Fruit fly (Drosophila melanogaster): ENCODE data around the gene CG31689.
A peak's percentile ranks its signal among the peaks of the same experiment; 100 is the strongest.

CG31689 gene

DNA sequence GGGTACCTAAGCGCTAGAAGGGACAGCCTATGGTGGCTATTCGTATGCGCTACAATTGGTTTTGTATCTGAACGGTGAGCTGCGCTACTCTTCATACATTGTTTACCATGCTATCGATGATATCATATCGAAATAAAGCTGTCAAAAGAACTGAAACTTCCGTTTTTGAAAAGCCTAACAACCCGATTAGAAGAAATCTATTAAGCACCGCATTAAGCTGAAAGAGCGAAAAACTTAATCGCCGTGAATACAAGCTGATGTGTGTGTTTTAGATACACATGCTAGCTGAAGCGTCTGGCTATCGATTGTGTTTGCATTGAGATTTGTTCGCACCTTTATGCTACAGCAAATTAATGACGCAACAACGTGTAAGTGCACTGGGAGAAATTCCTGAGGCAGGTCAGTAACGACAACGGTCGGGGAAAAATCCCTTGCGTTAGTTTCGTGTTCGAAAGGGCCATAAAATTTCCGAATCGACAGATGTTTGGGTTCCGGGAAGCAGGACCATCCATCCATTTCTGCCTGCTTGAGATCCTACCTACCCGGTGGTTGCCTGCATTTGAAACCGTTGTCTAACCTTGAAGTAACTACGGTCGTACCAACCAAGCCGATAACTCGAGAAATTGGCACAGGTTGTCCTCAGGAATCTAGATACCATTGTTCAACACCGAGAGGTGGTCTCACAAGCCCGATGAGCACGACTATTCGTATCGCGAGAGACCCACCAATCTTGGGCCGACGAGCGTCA, 25.0 kb downstream of the CG31689 start (continued):
- TF ChIP-seq CG11085 (GFP tag; IDR thresholded peaks at IDR 0.05) (no peak), grn (GFP tag; optimal IDR thresholded peaks at IDR 0.05) (peak; percentile 78), Camta (GFP tag; optimal IDR thresholded peaks at IDR 0.05) (peak; percentile 69), CoRest (tag; optimal IDR thresholded peaks at IDR 0.05) (peak; percentile 82), zen (tag; optimal IDR thresholded peaks at IDR 0.05) (peak; percentile 75), fd64A (GFP tag; optimal IDR thresholded peaks at IDR 0.05) (peak; percentile 59), aop (GFP tag; IDR thresholded peaks at IDR 0.05) (no peak), CG2129 (GFP tag; IDR thresholded peaks at IDR 0.05; ENCODE audit: partially characterized antibody) (no peak), tll (GFP tag; optimal IDR thresholded peaks at IDR 0.05) (peak in 1 of 2 experiments; percentile 1), tx (GFP tag; optimal IDR thresholded peaks at IDR 0.05) (peak; percentile 61), CG7357 (GFP tag; IDR thresholded peaks at IDR 0.05) (peak; percentile 74), Stat92E (GFP tag; optimal IDR thresholded peaks at IDR 0.05) (peak in 1 of 3 experiments; percentile 37), z (GFP tag; IDR thresholded peaks at IDR 0.05) (no peak), sima (GFP tag; optimal IDR thresholded peaks at IDR 0.05) (no peak), CG11093 (GFP tag; IDR thresholded peaks at IDR 0.05) (peak; percentile 81; the same call in 2 of the 3 replicates), nerfin-2 (GFP tag; IDR thresholded peaks at IDR 0.05; ENCODE audit: partially characterized antibody) (no peak), NC2β (GFP tag; optimal IDR thresholded peaks at IDR 0.05) (peak; percentile 44), chn (GFP tag; optimal IDR thresholded peaks at IDR 0.05) (peak; percentile 69), CG7839 (tag; optimal IDR thresholded peaks at IDR 0.05) (peak; percentile 87), CG8944 (GFP tag; optimal IDR thresholded peaks at IDR 0.05) (peak; percentile 81), exex (tag; optimal IDR thresholded peaks at IDR 0.05) (peak; percentile 86), Sox102F (GFP tag; optimal IDR thresholded peaks at IDR 0.05) (peak; percentile 52), CG8290 (GFP tag; optimal IDR thresholded peaks at IDR 0.05) (peak; percentile 32), CG8290 (tag; optimal IDR thresholded peaks at IDR 0.05) (peak in 1 of 2 experiments; percentile 94), Hsf (GFP tag; optimal IDR thresholded peaks at IDR 0.05) (peak; percentile 79), cad (GFP tag; optimal IDR thresholded peaks at IDR 0.05) (peak; percentile 90), MESR4 (GFP tag; optimal IDR thresholded peaks at IDR 0.05) (peak; percentile 12), CG6272 (GFP tag; IDR thresholded peaks at IDR 0.05) (peak; percentile 75), zfh2 (GFP tag; optimal IDR thresholded peaks at IDR 0.05) (peak; percentile 79), CG7745 (tag; optimal IDR thresholded peaks at IDR 0.05) (no peak), CG4854 (GFP tag; optimal IDR thresholded peaks at IDR 0.05) (peak; percentile 58), Max (GFP tag; optimal IDR thresholded peaks at IDR 0.05) (peak; percentile 50), lov (optimal IDR thresholded peaks at IDR 0.05) (no peak), lov (GFP tag; IDR thresholded peaks at IDR 0.05) (no peak), ase (GFP tag; IDR thresholded peaks at IDR 0.05) (no peak), hth (optimal IDR thresholded peaks at IDR 0.05) (no peak), klu (GFP tag; IDR thresholded peaks at IDR 0.05) (no peak), Awh (GFP tag; IDR thresholded peaks at IDR 0.05) (no peak), CG8281 (tag; optimal IDR thresholded peaks at IDR 0.05) (peak; percentile 65), CG3065 (GFP tag; optimal IDR thresholded peaks at IDR 0.05) (peak; percentile 26), cas (GFP tag; IDR thresholded peaks at IDR 0.05) (no peak), hbn (GFP tag; IDR thresholded peaks at IDR 0.05; ENCODE audit: partially characterized antibody) (no peak), CG9215 (GFP tag; IDR thresholded peaks at IDR 0.05) (no peak), CG15011 (GFP tag; optimal IDR thresholded peaks at IDR 0.05) (peak; percentile 71), CG1529 (GFP tag; optimal IDR thresholded peaks at IDR 0.05) (peak; percentile 57), CG17912 (GFP tag; optimal IDR thresholded peaks at IDR 0.05) (no peak), stwl (tag; optimal IDR thresholded peaks at IDR 0.05) (peak; percentile 28), stc (GFP tag; IDR thresholded peaks at IDR 0.05) (no peak), lbe (GFP tag; optimal IDR thresholded peaks at IDR 0.05) (no peak), CG9437 (GFP tag; optimal IDR thresholded peaks at IDR 0.05) (peak; percentile 57)

Data from whole organism, embryonic.